Fruit fly (Drosophila melanogaster): ENCODE results near the gene CG6770.

dm6 chr2L:12010100-12010876 lies 35.6 kb downstream of the CG6770 start:
- TF ChIP-seq dmrt93B (GFP tag; optimal IDR thresholded peaks at IDR 0.05) (no peak), Hnf4 (GFP tag; optimal IDR thresholded peaks at IDR 0.05) (peak; percentile 49), sv (GFP tag; optimal IDR thresholded peaks at IDR 0.05) (no peak)

Measured in whole organism, wandering third instar larva.